Fruit fly (Drosophila melanogaster) whole organism, embryonic: ENCODE measurements around the gene CSN1b.

Source experiments
- Blimp-1 ChIP-seq: fragments of 200-800 bp; sonication (Bioruptor generic); optimal IDR thresholded peaks from 3 replicates; lab custom pipeline; 2018; ENCODE audit warnings: missing biosample characterization, missing genetic modification characterization, mild to moderate bottlenecking, moderate library complexity, missing genetic modification reagents
- CG11695 ChIP-seq: fragments of 200-800 bp; sonication (Bioruptor generic); IDR thresholded peaks from 3 replicates; pipeline ENCODE4 v1.3.6; 2022; ENCODE audit warnings: missing biosample characterization, missing genetic modification characterization
- CG12769 ChIP-seq: fragments of 200-800 bp; sonication (Bioruptor generic); optimal IDR thresholded peaks from 2 replicates; lab custom pipeline; 2019; ENCODE audit warnings: missing biosample characterization, mild to moderate bottlenecking, missing genetic modification characterization, moderate library complexity
- CG13296 ChIP-seq: fragments of 200-800 bp; sonication (Bioruptor generic); optimal IDR thresholded peaks from 3 replicates; lab custom pipeline; 2018; ENCODE audit warnings: missing biosample characterization, mild to moderate bottlenecking, missing genetic modification characterization
- CG15601 ChIP-seq: fragments of 200-800 bp; sonication (Bioruptor generic); optimal IDR thresholded peaks from 3 replicates; lab custom pipeline; 2019; ENCODE audit warnings: missing biosample characterization, mild to moderate bottlenecking, missing genetic modification characterization, moderate library complexity
- CG1832 ChIP-seq: fragments of 200-800 bp; sonication (Bioruptor generic); optimal IDR thresholded peaks from 2 replicates; lab custom pipeline; 2017; ENCODE audit warnings: missing biosample characterization, mild to moderate bottlenecking, missing genetic modification characterization, inconsistent platforms
- CG30020 ChIP-seq: fragments of 200-800 bp; optimal IDR thresholded peaks from 2 replicates; lab custom pipeline; 2019; ENCODE audit warnings: missing biosample characterization, mild to moderate bottlenecking, missing genetic modification characterization, moderate library complexity
- CG31441 ChIP-seq: fragments of 200-800 bp; sonication (Bioruptor generic); IDR thresholded peaks from 2 replicates; pipeline ENCODE4 v1.3.6; 2022; ENCODE audit warnings: missing biosample characterization, missing genetic modification characterization
- CG32767 ChIP-seq: fragments of 200-800 bp; sonication (Bioruptor generic); IDR thresholded peaks from 2 replicates; pipeline ENCODE4 v1.3.6; 2022; ENCODE audit warnings: missing biosample characterization, missing genetic modification characterization
- CG5180 ChIP-seq: fragments of 200-800 bp; sonication (Bioruptor generic); optimal IDR thresholded peaks from 3 replicates; lab custom pipeline; 2017; ENCODE audit warnings: missing biosample characterization, missing genetic modification characterization, mild to moderate bottlenecking, moderate library complexity, missing genetic modification reagents
- CG7839 ChIP-seq: fragments of 200-800 bp; sonication (Bioruptor generic); optimal IDR thresholded peaks from 3 replicates; lab custom pipeline; 2018; ENCODE audit warnings: missing biosample characterization, mild to moderate bottlenecking, missing genetic modification characterization, moderate library complexity
- CG8281 ChIP-seq: fragments of 200-800 bp; sonication (Bioruptor generic); optimal IDR thresholded peaks from 2 replicates; lab custom pipeline; 2018; ENCODE audit warnings: missing biosample characterization, mild to moderate bottlenecking, missing genetic modification characterization, moderate library complexity
- CG8388 ChIP-seq: fragments of 200-800 bp; sonication (Bioruptor generic); optimal IDR thresholded peaks from 2 replicates; lab custom pipeline; 2019; ENCODE audit warnings: missing biosample characterization, mild to moderate bottlenecking, missing genetic modification characterization, moderate library complexity
- CTCF ChIP-seq: fragments of 200-800 bp; sonication (Bioruptor generic); optimal IDR thresholded peaks from 2 replicates; lab custom pipeline; 2017; ENCODE audit warnings: missing biosample characterization, mild to moderate bottlenecking, missing genetic modification characterization, moderate library complexity
- Dref ChIP-seq: fragments of 200-800 bp; sonication (Bioruptor generic); IDR thresholded peaks from 2 replicates; pipeline ENCODE4 v1.3.6; 2022; ENCODE audit warnings: missing biosample characterization, missing genetic modification characterization
- Drgx ChIP-seq: fragments of 200-800 bp; sonication (Bioruptor generic); IDR thresholded peaks from 2 replicates; pipeline ENCODE4 v1.3.6; 2022; ENCODE audit warnings: missing biosample characterization, missing genetic modification characterization
- Ets65A ChIP-seq: fragments of 200-800 bp; sonication (Bioruptor generic); peaks from one replicate; lab custom pipeline; 2016; ENCODE audit warnings: missing biosample characterization, missing genetic modification characterization
- Hey ChIP-seq: fragments of 200-800 bp; sonication (Bioruptor generic); optimal IDR thresholded peaks from 3 replicates; lab custom pipeline; 2018; ENCODE audit warnings: missing biosample characterization, mild to moderate bottlenecking, missing genetic modification characterization
- PHDP ChIP-seq: fragments of 200-800 bp; sonication (Bioruptor generic); optimal IDR thresholded peaks from 3 replicates; lab custom pipeline; 2018; ENCODE audit warnings: missing biosample characterization, mild to moderate bottlenecking, missing genetic modification characterization, moderate library complexity
- Six4 ChIP-seq: fragments of 200-800 bp; sonication (Bioruptor generic); optimal IDR thresholded peaks from 2 replicates; lab custom pipeline; 2016; ENCODE audit warnings: missing biosample characterization, missing genetic modification characterization
- Spps ChIP-seq: fragments of 200-800 bp; sonication (Bioruptor generic); optimal IDR thresholded peaks from 2 replicates; lab custom pipeline; 2018; ENCODE audit warnings: missing biosample characterization, mild to moderate bottlenecking, missing genetic modification characterization
- Vsx1 ChIP-seq: fragments of 200-800 bp; sonication (Bioruptor generic); optimal IDR thresholded peaks from 2 replicates; lab custom pipeline; 2017; ENCODE audit warnings: missing biosample characterization, mild to moderate bottlenecking, missing genetic modification characterization, missing genetic modification reagents
- aop ChIP-seq: fragments of 200-800 bp; sonication (Bioruptor generic); IDR thresholded peaks from 2 replicates; pipeline ENCODE4 v1.3.6; 2022; ENCODE audit warnings: missing biosample characterization, missing genetic modification characterization
- ash1 ChIP-seq: fragments of 200-800 bp; sonication (Bioruptor generic); optimal IDR thresholded peaks from 2 replicates; lab custom pipeline; 2018; ENCODE audit warnings: missing biosample characterization, mild to moderate bottlenecking, missing genetic modification characterization
- bbx ChIP-seq: fragments of 200-800 bp; sonication (Bioruptor generic); IDR thresholded peaks from 2 replicates; pipeline ENCODE4 v1.3.6; 2022; ENCODE audit warnings: missing biosample characterization, missing genetic modification characterization; ENCODE audit not compliant: partially characterized antibody
- cato ChIP-seq: fragments of 200-800 bp; sonication (Bioruptor generic); optimal IDR thresholded peaks from 2 replicates; lab custom pipeline; 2016; ENCODE audit warnings: missing biosample characterization, missing genetic modification characterization, borderline replicate concordance
- chif ChIP-seq, 2 experiments: fragments of 200-800 bp; sonication (Bioruptor generic); optimal IDR thresholded peaks; 3 replicates each; lab custom pipeline; 2016; ENCODE audit warnings: missing biosample characterization in 2 of 2, missing genetic modification characterization in 2 of 2
- crc ChIP-seq: fragments of 200-800 bp; sonication (Bioruptor generic); optimal IDR thresholded peaks from 2 replicates; lab custom pipeline; 2016; ENCODE audit warnings: missing biosample characterization, missing genetic modification characterization
- crol ChIP-seq: fragments of 200-800 bp; sonication (Bioruptor generic); IDR thresholded peaks from 2 replicates; pipeline ENCODE4 v1.3.6; 2022; ENCODE audit warnings: missing biosample characterization, missing genetic modification characterization
- dmrt11E ChIP-seq: fragments of 200-800 bp; sonication (Bioruptor generic); optimal IDR thresholded peaks from 3 replicates; lab custom pipeline; 2018; ENCODE audit warnings: missing biosample characterization, mild to moderate bottlenecking, missing genetic modification characterization, moderate library complexity
- dpn ChIP-seq, 2 experiments: fragments of 200-800 bp; sonication (Bioruptor generic); optimal IDR thresholded peaks; 3 replicates each; lab custom pipeline; 2016; ENCODE audit warnings: missing biosample characterization in 2 of 2, missing genetic modification characterization in 2 of 2
- gem ChIP-seq: fragments of 200-800 bp; sonication (Bioruptor generic); optimal IDR thresholded peaks from 2 replicates; lab custom pipeline; 2019; ENCODE audit warnings: missing biosample characterization, mild to moderate bottlenecking, missing genetic modification characterization, moderate library complexity
- grau ChIP-seq: fragments of 200-800 bp; optimal IDR thresholded peaks from 3 replicates; lab custom pipeline; 2019; ENCODE audit warnings: missing biosample characterization, mild to moderate bottlenecking, missing genetic modification characterization, moderate library complexity
- jing ChIP-seq: fragments of 200-800 bp; sonication (Bioruptor generic); optimal IDR thresholded peaks from 2 replicates; lab custom pipeline; 2018; ENCODE audit warnings: missing biosample characterization, mild to moderate bottlenecking, missing genetic modification characterization
- knrl ChIP-seq: fragments of 200-800 bp; sonication (Bioruptor generic); IDR thresholded peaks from 3 replicates; pipeline ENCODE4 v1.3.6; 2022; ENCODE audit warnings: missing biosample characterization, missing genetic modification characterization; ENCODE audit not compliant: partially characterized antibody
- lab ChIP-seq: fragments of 200-800 bp; sonication (Bioruptor generic); optimal IDR thresholded peaks from 3 replicates; lab custom pipeline; 2017; ENCODE audit warnings: missing biosample characterization, missing genetic modification characterization, mild to moderate bottlenecking, moderate library complexity, missing genetic modification reagents
- lbe ChIP-seq: fragments of 200-800 bp; sonication (Bioruptor generic); optimal IDR thresholded peaks from 2 replicates; lab custom pipeline; 2016; ENCODE audit warnings: missing biosample characterization, mild to moderate bottlenecking, missing genetic modification characterization
- maf-S ChIP-seq: fragments of 200-800 bp; sonication (Bioruptor generic); optimal IDR thresholded peaks from 2 replicates; lab custom pipeline; 2016; ENCODE audit warnings: missing biosample characterization, missing genetic modification characterization
- mam ChIP-seq: fragments of 200-800 bp; sonication (Bioruptor generic); optimal IDR thresholded peaks from 3 replicates; lab custom pipeline; 2016; ENCODE audit warnings: missing biosample characterization, missing genetic modification characterization
- odd ChIP-seq: fragments of 200-800 bp; sonication (Bioruptor generic); optimal IDR thresholded peaks from 2 replicates; lab custom pipeline; 2017; ENCODE audit warnings: missing biosample characterization, mild to moderate bottlenecking, missing genetic modification characterization
- pho ChIP-seq: fragments of 200-800 bp; sonication (Bioruptor generic); optimal IDR thresholded peaks from 2 replicates; lab custom pipeline; 2016; ENCODE audit warnings: missing biosample characterization, missing genetic modification characterization
- run ChIP-seq: fragments of 200-800 bp; sonication (Bioruptor generic); optimal IDR thresholded peaks from 3 replicates; lab custom pipeline; 2018; ENCODE audit warnings: missing biosample characterization, mild to moderate bottlenecking, missing genetic modification characterization
- salm ChIP-seq: fragments of 200-800 bp; sonication (Bioruptor generic); optimal IDR thresholded peaks from 2 replicates; lab custom pipeline; 2018; ENCODE audit warnings: missing biosample characterization, mild to moderate bottlenecking, missing genetic modification characterization
- seq ChIP-seq: fragments of 200-800 bp; sonication (Bioruptor generic); IDR thresholded peaks from 2 replicates; pipeline ENCODE4 v1.3.6; 2022; ENCODE audit warnings: missing biosample characterization, missing genetic modification characterization
- sima ChIP-seq: fragments of 200-800 bp; sonication (Bioruptor generic); optimal IDR thresholded peaks from 2 replicates; lab custom pipeline; 2016; ENCODE audit warnings: missing biosample characterization, missing genetic modification characterization
- ssp ChIP-seq: fragments of 200-800 bp; sonication (Bioruptor generic); IDR thresholded peaks from 2 replicates; pipeline ENCODE4 v1.3.6; 2022; ENCODE audit warnings: missing biosample characterization, missing genetic modification characterization
- trh ChIP-seq: fragments of 200-800 bp; sonication (Bioruptor generic); optimal IDR thresholded peaks from 2 replicates; lab custom pipeline; 2016; ENCODE audit warnings: missing biosample characterization, missing genetic modification characterization
- unpg ChIP-seq: fragments of 200-800 bp; sonication (Bioruptor generic); optimal IDR thresholded peaks from 3 replicates; lab custom pipeline; 2018; ENCODE audit warnings: missing biosample characterization, mild to moderate bottlenecking, missing genetic modification characterization, moderate library complexity
- wor ChIP-seq: fragments of 200-800 bp; sonication (Bioruptor generic); IDR thresholded peaks from 2 replicates; pipeline ENCODE4 v1.3.6; 2022; ENCODE audit warnings: missing biosample characterization, missing genetic modification characterization
- zf30C ChIP-seq: fragments of 200-800 bp; sonication (Bioruptor generic); optimal IDR thresholded peaks from 3 replicates; lab custom pipeline; 2018; ENCODE audit warnings: missing biosample characterization, mild to moderate bottlenecking, missing genetic modification characterization
- zfh1 ChIP-seq: fragments of 200-800 bp; sonication (Bioruptor generic); IDR thresholded peaks from 3 replicates; pipeline ENCODE4 v1.3.6; 2022; ENCODE audit warnings: missing biosample characterization, missing genetic modification characterization

The CSN1b gene

DNA sequence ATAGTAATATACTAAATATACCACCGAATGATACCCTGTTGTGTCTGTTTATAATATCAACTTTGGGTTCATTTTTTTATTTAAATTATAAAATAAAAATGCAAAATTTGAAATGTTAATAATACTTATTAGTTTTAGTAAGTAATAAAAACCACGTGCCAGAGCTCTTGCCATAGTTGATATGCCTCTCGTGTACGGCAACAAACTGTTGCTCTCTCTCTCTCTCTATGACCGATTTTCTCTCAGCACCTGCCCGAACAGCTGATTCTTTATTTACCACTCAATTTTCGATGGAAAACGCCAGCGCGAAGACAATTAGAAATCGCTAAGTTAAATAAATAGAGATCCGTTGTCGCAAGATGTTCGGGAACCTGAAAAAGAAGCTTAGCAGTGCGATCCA is 37.2 kb downstream of the CSN1b start, which contains the start of gene Dysb (continued):
- no peak for TF ChIP-seq CG1832 (GFP tag; lab: Kevin White, UChicago)
- peak; percentile 92 for TF ChIP-seq Drgx (GFP tag; lab: Robert Waterston, UW)
- TF ChIP-seq wor (GFP tag; lab: Robert Waterston, UW) = peak; percentile 43; the same call in 1 of the 2 replicates
- TF ChIP-seq pho (GFP tag; lab: Kevin White, UChicago) = peak; percentile 61
- peak; percentile 86 for TF ChIP-seq dmrt11E (tag; lab: Kevin White, UChicago)
- TF ChIP-seq CG31441 (GFP tag; lab: Robert Waterston, UW) = peak; percentile 94
- peak; percentile 74 for TF ChIP-seq CG5180 (GFP tag; lab: Kevin White, UChicago)
- TF ChIP-seq Dref = peak; percentile 32; the same call in 1 of the 2 replicates
- peak; percentile 92 for TF ChIP-seq CG13296 (GFP tag; lab: Kevin White, UChicago)
- peak; percentile 84 for TF ChIP-seq lbe (GFP tag; lab: Kevin White, UChicago)
- peak; percentile 90 for TF ChIP-seq seq (GFP tag; lab: Robert Waterston, UW)
- peak; percentile 76 for TF ChIP-seq run (tag; lab: Kevin White, UChicago)
- peak; percentile 79 for TF ChIP-seq odd (GFP tag; lab: Kevin White, UChicago)
- TF ChIP-seq crc (GFP tag; lab: Kevin White, UChicago) = peak; percentile 42
- no peak; the same call in none of the 2 replicates for TF ChIP-seq ssp (GFP tag; lab: Robert Waterston, UW)
- no peak for TF ChIP-seq knrl (GFP tag; lab: Robert Waterston, UW)
- TF ChIP-seq gem (tag; lab: Kevin White, UChicago) = peak; percentile 94
- peak; percentile 52 for TF ChIP-seq CG8281
- peak; percentile 57 for TF ChIP-seq CG30020 (tag; lab: Kevin White, UChicago)
- TF ChIP-seq dpn (GFP tag; optimal IDR thresholded peaks at IDR 0.05; lab: Kevin White, UChicago) = peak; percentile 62 to 86
- TF ChIP-seq CG8388 (GFP tag; lab: Kevin White, UChicago) = peak; percentile 88
- TF ChIP-seq crol (GFP tag; lab: Robert Waterston, UW) = no peak
- peak; percentile 30 to 46 for TF ChIP-seq chif (GFP tag; optimal IDR thresholded peaks at IDR 0.05; lab: Kevin White, UChicago)
- TF ChIP-seq CG15601 = peak; percentile 86
- TF ChIP-seq maf-S (GFP tag; lab: Kevin White, UChicago) = peak; percentile 27
- peak; percentile 91 for TF ChIP-seq CG11695 (GFP tag; lab: Robert Waterston, UW)
- peak; percentile 95 for TF ChIP-seq lab (GFP tag; lab: Kevin White, UChicago)
- no peak for TF ChIP-seq sima
- peak; percentile 73 for TF ChIP-seq Vsx1 (GFP tag; lab: Kevin White, UChicago)
- TF ChIP-seq aop (GFP tag; lab: Robert Waterston, UW) = peak; percentile 74
- peak; percentile 90 for TF ChIP-seq CG7839 (tag; lab: Kevin White, UChicago)
- TF ChIP-seq trh (GFP tag; lab: Kevin White, UChicago) = peak; percentile 17
- TF ChIP-seq unpg (GFP tag; lab: Kevin White, UChicago) = peak; percentile 92
- no peak for TF ChIP-seq Ets65A (GFP tag; lab: Kevin White, UChicago)
- peak; percentile 22 for TF ChIP-seq CTCF (GFP tag; lab: Kevin White, UChicago)
- TF ChIP-seq zf30C = no peak
- peak; percentile 72 for TF ChIP-seq Six4
- TF ChIP-seq CG12769 (tag; lab: Kevin White, UChicago) = peak; percentile 69
- TF ChIP-seq CG32767 (GFP tag; lab: Robert Waterston, UW) = peak; percentile 70
- peak; percentile 84 for TF ChIP-seq salm (tag; lab: Kevin White, UChicago)
- peak; percentile 88 for TF ChIP-seq grau (tag; lab: Kevin White, UChicago)
- TF ChIP-seq mam (GFP tag; lab: Kevin White, UChicago) = peak; percentile 75
- peak; percentile 54 for TF ChIP-seq cato (GFP tag; lab: Kevin White, UChicago)
- no peak for TF ChIP-seq Hey (tag; lab: Kevin White, UChicago)
- peak; percentile 36 for TF ChIP-seq jing (GFP tag; lab: Kevin White, UChicago)
- peak; percentile 88 for TF ChIP-seq Blimp-1 (GFP tag; lab: Kevin White, UChicago)
- peak; percentile 91 for TF ChIP-seq PHDP (tag; lab: Kevin White, UChicago)
- no peak for TF ChIP-seq bbx (GFP tag; lab: Robert Waterston, UW)
- TF ChIP-seq Spps (tag; lab: Kevin White, UChicago) = peak; percentile 68
- TF ChIP-seq ash1 (GFP tag; lab: Kevin White, UChicago) = no peak
- TF ChIP-seq zfh1 = peak; percentile 93
